Fruit fly (Drosophila melanogaster) whole organism, pupa: Measurements from ENCODE around the gene LManV.

Experiments
- CG10348 ChIP-seq: fragments of 200-800 bp; sonication (Bioruptor generic); IDR thresholded peaks from 2 replicates; pipeline ENCODE4 v1.3.6; 2022; ENCODE audit warnings: missing biosample characterization, missing genetic modification characterization
- CG12605 ChIP-seq: fragments of 200-800 bp; sonication (Bioruptor generic); IDR thresholded peaks from 2 replicates; pipeline ENCODE4 v1.3.6; 2022; ENCODE audit warnings: missing biosample characterization, missing genetic modification characterization
- CG13204 ChIP-seq: fragments of 200-800 bp; sonication (Bioruptor generic); optimal IDR thresholded peaks from 2 replicates; lab custom pipeline; 2018; ENCODE audit warnings: missing biosample characterization, mild to moderate bottlenecking, missing genetic modification characterization, moderate library complexity
- CG14655 ChIP-seq: fragments of 200-800 bp; sonication (Bioruptor generic); optimal IDR thresholded peaks from 3 replicates; lab custom pipeline; 2017; ENCODE audit warnings: mild to moderate bottlenecking, missing biosample characterization, missing genetic modification reagents, missing genetic modification characterization
- CG15710 ChIP-seq: fragments of 200-800 bp; sonication (Bioruptor generic); optimal IDR thresholded peaks from 2 replicates; lab custom pipeline; 2018; ENCODE audit warnings: missing biosample characterization, mild to moderate bottlenecking, missing genetic modification characterization, moderate library complexity
- CG17806 ChIP-seq: fragments of 200-800 bp; sonication (Bioruptor generic); optimal IDR thresholded peaks from 2 replicates; lab custom pipeline; 2018; ENCODE audit warnings: missing biosample characterization, mild to moderate bottlenecking, missing genetic modification characterization, moderate library complexity
- CG32121 ChIP-seq: fragments of 200-800 bp; sonication (Bioruptor generic); IDR thresholded peaks from 2 replicates; pipeline ENCODE4 v1.3.6; 2022; ENCODE audit warnings: missing biosample characterization, missing genetic modification characterization
- CG34367 ChIP-seq: fragments of 200-800 bp; sonication (Bioruptor generic); optimal IDR thresholded peaks from 2 replicates; lab custom pipeline; 2018; ENCODE audit warnings: missing biosample characterization, mild to moderate bottlenecking, missing genetic modification characterization
- CG4496 ChIP-seq: fragments of 200-800 bp; sonication (Bioruptor generic); IDR thresholded peaks from 3 replicates; pipeline ENCODE4 v1.3.6; 2022; ENCODE audit warnings: missing biosample characterization, missing genetic modification characterization
- CG8159 ChIP-seq: fragments of 200-800 bp; sonication (Bioruptor generic); optimal IDR thresholded peaks from 3 replicates; lab custom pipeline; 2018; ENCODE audit warnings: missing biosample characterization, mild to moderate bottlenecking, missing genetic modification characterization, moderate library complexity
- CG8301 ChIP-seq: fragments of 200-800 bp; sonication (Bioruptor generic); optimal IDR thresholded peaks from 2 replicates; lab custom pipeline; 2018; ENCODE audit warnings: missing biosample characterization, mild to moderate bottlenecking, missing genetic modification characterization
- CG9948 ChIP-seq: fragments of 200-800 bp; sonication (Bioruptor generic); optimal IDR thresholded peaks from 2 replicates; lab custom pipeline; 2018; ENCODE audit warnings: missing biosample characterization, mild to moderate bottlenecking, missing genetic modification characterization, moderate library complexity
- D1 ChIP-seq: fragments of 200-800 bp; sonication (Bioruptor generic); optimal IDR thresholded peaks from 2 replicates; lab custom pipeline; 2018; ENCODE audit warnings: missing biosample characterization, mild to moderate bottlenecking, missing genetic modification characterization, moderate library complexity
- EcR ChIP-seq: fragments of 200-800 bp; sonication (Bioruptor generic); optimal IDR thresholded peaks from 3 replicates; lab custom pipeline; 2019; ENCODE audit warnings: missing biosample characterization, missing genetic modification characterization, mild to moderate bottlenecking, moderate library complexity, missing genetic modification reagents
- Pif1A ChIP-seq: fragments of 200-800 bp; sonication (Bioruptor generic); optimal IDR thresholded peaks from 3 replicates; lab custom pipeline; 2016; ENCODE audit warnings: missing biosample characterization, missing genetic modification characterization
- Pif1B ChIP-seq: fragments of 200-800 bp; sonication (Bioruptor generic); optimal IDR thresholded peaks from 3 replicates; lab custom pipeline; 2016; ENCODE audit warnings: missing biosample characterization, missing genetic modification characterization
- Snoo ChIP-seq: fragments of 200-800 bp; sonication (Bioruptor generic); optimal IDR thresholded peaks from 3 replicates; lab custom pipeline; 2017; ENCODE audit warnings: missing biosample characterization, mild to moderate bottlenecking, missing genetic modification characterization, inconsistent platforms
- fd96Ca ChIP-seq: fragments of 200-800 bp; sonication (Bioruptor generic); IDR thresholded peaks from 3 replicates; pipeline ENCODE4 v1.3.6; 2022; ENCODE audit warnings: missing biosample characterization, missing genetic modification characterization
- gl ChIP-seq: fragments of 200-800 bp; sonication (Bioruptor generic); optimal IDR thresholded peaks from 2 replicates; lab custom pipeline; 2018; ENCODE audit warnings: missing biosample characterization, mild to moderate bottlenecking, missing genetic modification characterization
- rn ChIP-seq: fragments of 200-800 bp; sonication (Bioruptor generic); IDR thresholded peaks from 2 replicates; pipeline ENCODE4 v1.3.6; 2022; ENCODE audit warnings: missing biosample characterization, missing genetic modification characterization

Gene LManV

DNA sequence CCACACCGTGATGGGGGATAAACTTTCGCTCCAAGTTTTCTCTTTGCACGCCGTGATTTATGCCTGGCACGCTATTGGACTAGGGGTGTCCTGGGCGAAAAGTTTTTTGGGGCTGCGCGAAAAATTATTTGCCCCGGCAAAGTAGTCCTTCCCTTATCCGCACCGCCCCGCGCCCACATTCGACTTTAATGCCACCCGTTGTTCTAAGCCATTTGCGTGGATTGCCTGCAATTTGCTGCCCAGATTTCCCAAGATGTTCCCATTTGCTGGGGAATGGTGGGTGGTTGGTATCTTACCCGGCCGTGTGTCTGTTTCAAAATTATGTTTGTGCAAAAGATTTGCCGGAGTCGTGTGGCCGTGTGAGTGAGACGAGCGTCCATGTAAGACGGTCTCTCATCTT is 22.9 kb upstream of the LManV start:
- no peak for TF ChIP-seq CG10348
- TF ChIP-seq CG17806 = no peak
- no peak for TF ChIP-seq rn (GFP tag; lab: Robert Waterston, UW)
- no peak for TF ChIP-seq CG4496 (GFP tag; lab: Robert Waterston, UW)
- no peak for TF ChIP-seq CG15710 (tag; lab: Kevin White, UChicago)
- no peak for TF ChIP-seq Pif1A (GFP tag; lab: Kevin White, UChicago)
- TF ChIP-seq CG32121 (GFP tag; lab: Robert Waterston, UW) = no peak
- TF ChIP-seq fd96Ca (GFP tag; lab: Robert Waterston, UW) = no peak
- TF ChIP-seq CG12605 (GFP tag; lab: Robert Waterston, UW) = no peak
- TF ChIP-seq EcR (GFP tag; lab: Kevin White, UChicago) = no peak
- TF ChIP-seq CG13204 (GFP tag; lab: Kevin White, UChicago) = no peak
- TF ChIP-seq CG34367 (tag; lab: Kevin White, UChicago) = no peak
- TF ChIP-seq CG8159 (tag; lab: Kevin White, UChicago) = no peak
- no peak for TF ChIP-seq CG9948 (tag; lab: Kevin White, UChicago)
- TF ChIP-seq Pif1B = no peak
- TF ChIP-seq gl (tag; lab: Kevin White, UChicago) = no peak
- TF ChIP-seq Snoo (tag; lab: Kevin White, UChicago) = no peak

- TF ChIP-seq CG4496 (GFP tag; lab: Robert Waterston, UW) = no peak
- no peak for TF ChIP-seq EcR (GFP tag; lab: Kevin White, UChicago)
- no peak for TF ChIP-seq CG10348
- TF ChIP-seq CG17806 = no peak
- TF ChIP-seq Pif1A (GFP tag; lab: Kevin White, UChicago) = no peak
- TF ChIP-seq rn (GFP tag; lab: Robert Waterston, UW) = no peak
- TF ChIP-seq Pif1B = no peak
- no peak for TF ChIP-seq CG13204 (GFP tag; lab: Kevin White, UChicago)
- TF ChIP-seq CG8301 (tag; lab: Kevin White, UChicago) = no peak
- TF ChIP-seq fd96Ca (GFP tag; lab: Robert Waterston, UW) = no peak
Observed at dm6 chr2L:8794151-8794550, 18.1 kb upstream of the LManV start.

DNA sequence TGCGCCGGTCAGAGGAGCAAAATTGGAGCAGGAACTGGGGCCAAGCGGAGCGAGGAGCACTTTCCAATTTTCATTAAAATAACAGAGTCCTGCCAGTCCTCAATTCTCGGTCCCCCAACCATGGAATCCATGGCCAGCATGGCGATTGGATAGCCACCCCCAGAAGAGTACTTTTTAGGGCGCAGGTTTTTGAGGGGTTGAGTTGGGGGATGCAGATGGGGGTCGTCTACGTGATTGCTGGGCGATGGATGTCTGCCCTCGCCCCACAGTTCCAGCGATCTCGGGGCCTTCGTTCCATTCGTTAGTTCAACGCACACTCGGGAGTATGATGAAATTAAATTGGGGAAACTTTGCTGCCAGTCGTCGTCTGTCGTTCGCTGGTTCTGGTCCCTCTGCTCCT is 15.6 kb upstream of the LManV start:
- TF ChIP-seq CG4496 (GFP tag; lab: Robert Waterston, UW) = no peak
- TF ChIP-seq CG14655 = no peak
- TF ChIP-seq CG15710 (tag; lab: Kevin White, UChicago) = no peak
- no peak for TF ChIP-seq CG34367 (tag; lab: Kevin White, UChicago)
- TF ChIP-seq Snoo (tag; lab: Kevin White, UChicago) = no peak
- TF ChIP-seq EcR (GFP tag; lab: Kevin White, UChicago) = no peak
- TF ChIP-seq CG32121 (GFP tag; lab: Robert Waterston, UW) = no peak
- no peak for TF ChIP-seq gl (tag; lab: Kevin White, UChicago)
- no peak for TF ChIP-seq Pif1B
- no peak for TF ChIP-seq CG8301 (tag; lab: Kevin White, UChicago)
- no peak for TF ChIP-seq CG12605 (GFP tag; lab: Robert Waterston, UW)
- TF ChIP-seq CG9948 (tag; lab: Kevin White, UChicago) = no peak
- TF ChIP-seq Pif1A (GFP tag; lab: Kevin White, UChicago) = no peak
- TF ChIP-seq CG8159 (tag; lab: Kevin White, UChicago) = no peak
- TF ChIP-seq CG17806 = no peak
- TF ChIP-seq CG13204 (GFP tag; lab: Kevin White, UChicago) = no peak
- no peak for TF ChIP-seq fd96Ca (GFP tag; lab: Robert Waterston, UW)
- TF ChIP-seq rn (GFP tag; lab: Robert Waterston, UW) = no peak
- TF ChIP-seq CG10348 = no peak
- TF ChIP-seq D1 (tag; lab: Kevin White, UChicago) = no peak
- TF ChIP-seq, all 21 proteins: peak for 0

dm6 chr2L:8787575-8787974 is 11.5 kb upstream of the LManV start:
- no peak for TF ChIP-seq CG9948 (tag; lab: Kevin White, UChicago)

- TF ChIP-seq CG32121 (GFP tag; lab: Robert Waterston, UW) (no peak), CG12605 (GFP tag; lab: Robert Waterston, UW) (no peak), CG9948 (tag; lab: Kevin White, UChicago) (no peak), Snoo (tag; lab: Kevin White, UChicago) (no peak), CG10348 (no peak), Pif1A (GFP tag; lab: Kevin White, UChicago) (no peak), CG4496 (GFP tag; lab: Robert Waterston, UW) (no peak), fd96Ca (GFP tag; lab: Robert Waterston, UW) (no peak), EcR (GFP tag; lab: Kevin White, UChicago) (no peak), CG15710 (tag; lab: Kevin White, UChicago) (no peak), CG14655 (no peak), D1 (tag; lab: Kevin White, UChicago) (no peak), gl (tag; lab: Kevin White, UChicago) (no peak), CG34367 (tag; lab: Kevin White, UChicago) (no peak), CG13204 (GFP tag; lab: Kevin White, UChicago) (no peak)
Observed at dm6 chr2L:8784731-8785130, 8.7 kb upstream of the LManV start.

DNA sequence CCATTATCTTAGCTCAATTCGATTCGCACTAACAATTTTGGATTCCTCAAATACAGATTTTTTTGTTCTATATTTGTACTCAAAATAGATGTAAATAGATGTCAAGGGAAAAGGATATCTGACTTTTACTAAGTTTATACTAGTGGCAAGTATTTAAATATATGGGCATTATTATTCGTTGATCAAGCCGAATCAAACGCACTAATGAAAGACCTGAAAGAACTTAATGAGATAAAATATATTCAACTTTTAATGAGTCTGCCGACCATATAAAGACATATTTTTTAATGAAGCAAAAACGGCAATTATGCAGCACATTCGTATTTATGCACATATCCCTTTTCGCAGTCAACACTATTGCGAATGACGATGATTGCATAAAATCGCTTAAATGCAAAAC is 6.3 kb upstream of the LManV start, which contains the start of gene CG42710:
CG42710 (minus strand) TSS at position 101 of the 400 bp plus-strand sequence.
- no peak for TF ChIP-seq CG8301 (tag; lab: Kevin White, UChicago)
- no peak for TF ChIP-seq D1 (tag; lab: Kevin White, UChicago)
- no peak for TF ChIP-seq CG15710 (tag; lab: Kevin White, UChicago)
- TF ChIP-seq rn (GFP tag; lab: Robert Waterston, UW) = no peak
- TF ChIP-seq fd96Ca (GFP tag; lab: Robert Waterston, UW) = no peak
- no peak for TF ChIP-seq EcR (GFP tag; lab: Kevin White, UChicago)
- no peak for TF ChIP-seq Snoo (tag; lab: Kevin White, UChicago)
- TF ChIP-seq CG17806 = no peak
- no peak for TF ChIP-seq CG8159 (tag; lab: Kevin White, UChicago)
- TF ChIP-seq CG10348 = no peak
- no peak for TF ChIP-seq gl (tag; lab: Kevin White, UChicago)
- TF ChIP-seq CG12605 (GFP tag; lab: Robert Waterston, UW) = no peak
- TF ChIP-seq CG34367 (tag; lab: Kevin White, UChicago) = no peak
- TF ChIP-seq CG4496 (GFP tag; lab: Robert Waterston, UW) = no peak
- no peak for TF ChIP-seq CG32121 (GFP tag; lab: Robert Waterston, UW)
- TF ChIP-seq CG13204 (GFP tag; lab: Kevin White, UChicago) = no peak
- TF ChIP-seq, all 21 proteins: peak for 0
